Worm (Caenorhabditis elegans): ENCODE data around the gene T01D1.4.
A peak's percentile ranks its signal among the peaks of the same experiment; 100 is the strongest.

Gene T01D1.4

ce11 chrII:159294-159922 is 19.5 kb downstream of the T01D1.4 start (continued):
- no peak for TF ChIP-seq nhr-25 (tag; optimal IDR thresholded peaks at IDR 0.05; ENCODE audit: borderline replicate concordance, insufficient read depth)
- TF ChIP-seq lin-38 (GFP tag; IDR thresholded peaks at IDR 0.05): peak; percentile 43
- TF ChIP-seq madf-9 (GFP tag; conservative IDR thresholded peaks at IDR 0.05): no peak
- peak; percentile 56 for TF ChIP-seq nhr-28 (tag; optimal IDR thresholded peaks at IDR 0.05)
- peak in 1 of 2 experiments; percentile 55 for TF ChIP-seq lsy-2 (tag; optimal IDR thresholded peaks at IDR 0.05)
- TF ChIP-seq hif-1 (tag; optimal IDR thresholded peaks at IDR 0.05): no peak
- TF ChIP-seq ZK546.5 (tag; optimal IDR thresholded peaks at IDR 0.05): no peak
- peak; percentile 64 for TF ChIP-seq hlh-11 (tag; optimal IDR thresholded peaks at IDR 0.05)
- peak; percentile 61 for TF ChIP-seq mes-2 (tag; optimal IDR thresholded peaks at IDR 0.05; ENCODE audit: poor library complexity, severe bottlenecking)
- no peak for TF ChIP-seq egl-43 (GFP tag; IDR thresholded peaks at IDR 0.05)
- no peak for TF ChIP-seq zip-2 (tag; optimal IDR thresholded peaks at IDR 0.05)
- TF ChIP-seq dmd-6 (GFP tag; IDR thresholded peaks at IDR 0.05): peak; percentile 26; the same call in 1 of the 2 replicates
- no peak for TF ChIP-seq ama-1 (optimal IDR thresholded peaks at IDR 0.05)
- no peak for TF ChIP-seq ZK337.2 (GFP tag; IDR thresholded peaks at IDR 0.05)

DNA sequence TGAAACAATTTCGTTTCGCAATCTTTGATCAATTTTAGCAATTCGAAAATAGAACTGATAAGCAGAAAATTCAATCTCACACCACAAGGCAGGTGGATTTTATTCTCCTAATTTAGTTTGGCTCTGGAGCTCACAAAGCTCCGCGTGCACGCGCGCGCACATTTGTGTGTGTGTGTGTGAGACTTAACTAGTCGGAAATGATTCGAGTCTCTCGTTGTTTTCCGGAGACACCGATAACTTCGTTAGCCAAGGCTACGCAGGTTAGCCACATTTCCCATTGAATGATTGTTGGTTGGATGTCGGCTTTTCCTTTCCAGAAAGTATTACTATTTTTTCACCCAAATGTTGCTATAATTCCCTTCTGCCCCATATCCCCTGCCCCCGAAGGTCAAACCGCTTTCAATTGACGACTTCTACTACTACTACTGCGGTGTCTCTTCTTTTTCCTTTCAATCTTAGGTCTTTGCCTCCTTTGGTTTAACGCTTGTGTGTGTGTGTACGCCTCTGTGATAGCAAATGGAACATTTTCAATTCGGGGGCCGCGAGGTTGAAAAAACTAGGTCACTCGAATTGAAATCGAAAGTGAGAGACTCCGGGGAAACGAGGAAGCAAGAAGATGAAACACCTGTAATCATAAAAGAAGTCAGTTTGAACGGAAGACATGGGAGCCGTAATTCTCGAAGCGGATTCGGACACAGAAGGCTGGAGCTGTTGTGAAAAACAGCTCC is 20.7 kb downstream of the T01D1.4 start:
- TF ChIP-seq pha-4 (GFP tag; IDR thresholded peaks at IDR 0.05): no peak
- TF ChIP-seq pha-4 (tag; optimal IDR thresholded peaks at IDR 0.05): no peak
- TF ChIP-seq unc-62 (GFP tag; optimal IDR thresholded peaks at IDR 0.05 in 1 of 2): peak in 1 of 2 experiments; percentile 95
- TF ChIP-seq unc-62 (tag; optimal IDR thresholded peaks at IDR 0.05): no peak
- TF ChIP-seq daf-16 (GFP tag; optimal IDR thresholded peaks at IDR 0.05): no peak
- TF ChIP-seq daf-16 (tag; optimal IDR thresholded peaks at IDR 0.05): peak; percentile 4
- no peak for TF ChIP-seq lsy-2 (tag; optimal IDR thresholded peaks at IDR 0.05)
- no peak for TF ChIP-seq zip-11 (GFP tag; IDR thresholded peaks at IDR 0.05)
- TF ChIP-seq ceh-28 (tag; optimal IDR thresholded peaks at IDR 0.05): no peak
- no peak for TF ChIP-seq mxl-3 (GFP tag; optimal IDR thresholded peaks at IDR 0.05)
- TF ChIP-seq Y75B8A.6 (GFP tag; IDR thresholded peaks at IDR 0.05): no peak
- TF ChIP-seq aha-1 (tag): peak; percentile 57
- TF ChIP-seq arid-1 (GFP tag; conservative IDR thresholded peaks at IDR 0.05): no peak
- no peak for TF ChIP-seq fkh-10 (GFP tag; optimal IDR thresholded peaks at IDR 0.05)
- no peak for TF ChIP-seq mep-1 (tag; optimal IDR thresholded peaks at IDR 0.05)
- 0 out of 2 replicates have a peak, but pooled peaks have one; percentile 7 for TF ChIP-seq tra-1 (GFP tag; IDR thresholded peaks at IDR 0.05)
- TF ChIP-seq nhr-76 (tag; optimal IDR thresholded peaks at IDR 0.05): no peak
- TF ChIP-seq F49E8.2 (tag; optimal IDR thresholded peaks at IDR 0.05; ENCODE audit: borderline replicate concordance): no peak
- TF ChIP-seq lim-7 (GFP tag; IDR thresholded peaks at IDR 0.05): no peak
- no peak for TF ChIP-seq lin-13 (GFP tag; optimal IDR thresholded peaks at IDR 0.05)
- TF ChIP-seq daf-19 (GFP tag; conservative IDR thresholded peaks at IDR 0.05): no peak
- no peak for TF ChIP-seq spr-3 (GFP tag; optimal IDR thresholded peaks at IDR 0.05)
- TF ChIP-seq mes-2 (tag; optimal IDR thresholded peaks at IDR 0.05; ENCODE audit: poor library complexity, severe bottlenecking): peak; percentile 29
- no peak for TF ChIP-seq ctbp-1 (GFP tag; IDR thresholded peaks at IDR 0.05)
- no peak for TF ChIP-seq lir-3 (tag; optimal IDR thresholded peaks at IDR 0.05)
- TF ChIP-seq mxl-2 (GFP tag; conservative IDR thresholded peaks at IDR 0.05): 0 out of 2 replicates have a peak, but pooled peaks have one; percentile 22
- no peak for TF ChIP-seq lin-29 (GFP tag; IDR thresholded peaks at IDR 0.05)
- TF ChIP-seq hlh-11 (tag; optimal IDR thresholded peaks at IDR 0.05): peak; percentile 2
